Fruit fly (Drosophila melanogaster): ENCODE measurements around the gene CG15546.

dm6 chr3R:30902061-30902460, 26.1 kb upstream of the CG15546 start, which contains the start of gene CG33483:
- TF ChIP-seq CG11617 (GFP tag; optimal IDR thresholded peaks at IDR 0.05) (no peak), cnc (optimal IDR thresholded peaks at IDR 0.05) (no peak)

Measured in whole organism, adult.